Fruit fly (Drosophila melanogaster) Kc167 (cell line): Measurements from ENCODE around the gene kek4.

Source experiments
- Myc ChIP-seq: fragments of >200 bp; optimal IDR thresholded peaks from 2 replicates; lab custom pipeline; 2017; ENCODE audit warnings: missing external identifiers
- insv ChIP-seq: fragments of >200 bp; optimal IDR thresholded peaks from 3 replicates; lab custom pipeline; 2018; ENCODE audit warnings: missing external identifiers

DNA sequence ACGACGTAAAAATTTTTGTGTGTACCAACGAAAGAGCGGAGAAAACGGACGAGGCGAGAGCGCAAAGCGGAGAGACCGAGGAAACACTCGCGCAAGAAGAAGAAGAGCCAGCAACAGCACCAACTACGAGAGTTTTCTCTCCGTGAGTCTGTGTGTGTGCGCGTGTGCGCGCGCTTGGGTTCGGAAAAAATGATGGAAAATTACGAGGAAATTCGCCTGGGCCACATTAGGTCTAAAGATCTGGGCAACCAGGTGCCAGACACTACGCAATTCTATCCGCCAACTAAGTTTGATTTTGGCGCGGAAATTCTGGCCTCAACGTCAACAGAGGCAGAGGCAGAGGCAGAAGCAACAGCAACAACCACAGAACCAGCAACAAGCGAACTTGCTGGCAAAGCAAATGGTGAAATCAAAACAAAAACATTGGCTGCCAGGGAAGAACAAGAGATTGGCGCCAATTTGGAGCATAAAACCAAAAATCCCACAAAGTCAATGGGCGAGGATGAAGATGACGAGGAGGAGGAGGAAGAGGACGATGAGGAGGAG, 49.3 kb downstream of the kek4 start, which contains the start of gene DnaJ-H:
- TF ChIP-seq insv (lab: Kevin White, UChicago) (no peak), Myc (lab: Kevin White, UChicago) (no peak)
